Worm (Caenorhabditis elegans) whole organism, L1 larva: ENCODE measurements around the gene srh-100.

ENCODE experiments used
- ama-1 ChIP-seq: fragments of 150-350 bp; optimal IDR thresholded peaks from 2 replicates; lab custom pipeline; 2014
- egl-27 ChIP-seq, 2 experiments: fragments of 150-350 bp in 1 of 2; sonication (generic microtip); optimal IDR thresholded peaks; 3 replicates each; lab custom pipeline; 2017 to 2018; ENCODE audit warnings: missing biosample characterization in 2 of 2, missing genetic modification characterization in 2 of 2, missing genetic modification reagents in 2 of 2
- fkh-4 ChIP-seq: sonication (generic microtip); optimal IDR thresholded peaks from 2 replicates; lab custom pipeline; 2016; ENCODE audit warnings: missing compliant biosample characterization, missing genetic modification characterization, borderline replicate concordance
- lin-13 ChIP-seq: fragments of 150-350 bp; optimal IDR thresholded peaks from 2 replicates; lab custom pipeline; 2014; ENCODE audit warnings: missing biosample characterization, missing genetic modification reagents, missing genetic modification characterization
- lin-35 ChIP-seq, 2 experiments: fragments of 150-350 bp; optimal IDR thresholded peaks; 2 replicates each; lab custom pipeline; 2014; ENCODE audit warnings: missing biosample characterization in 2 of 2, missing genetic modification characterization in 2 of 2, missing genetic modification reagents in 2 of 2
- pqm-1 ChIP-seq: sonication (generic microtip); optimal IDR thresholded peaks from 3 replicates; lab custom pipeline; 2017; ENCODE audit warnings: missing biosample characterization, missing genetic modification characterization
- snpc-4 ChIP-seq: fragments of 150-350 bp; optimal IDR thresholded peaks from 2 replicates; lab custom pipeline; 2014; ENCODE audit warnings: missing biosample characterization, missing genetic modification characterization
- tbx-2 ChIP-seq: sonication (generic microtip); optimal IDR thresholded peaks from 2 replicates; lab custom pipeline; 2016; ENCODE audit warnings: missing genetic modification characterization, missing compliant biosample characterization
- unc-130 ChIP-seq: fragments of 150-350 bp; optimal IDR thresholded peaks from 2 replicates; lab custom pipeline; 2017; ENCODE audit warnings: missing biosample characterization, missing genetic modification characterization, inconsistent platforms

ce11 chrII:3690646-3691045 lies 23.8 kb downstream of the srh-100 start, which contains the start of gene srx-101:
- no peak for TF ChIP-seq fkh-4 (tag; lab: Kevin White, UChicago)
- no peak for TF ChIP-seq tbx-2 (tag; lab: Kevin White, UChicago)
- TF ChIP-seq ama-1 (lab: Kevin White, UChicago), result no peak
- no peak for TF ChIP-seq pqm-1
- TF ChIP-seq egl-27 (tag; optimal IDR thresholded peaks at IDR 0.05; lab: Kevin White, UChicago), result no peak
- TF ChIP-seq lin-35 (GFP tag; optimal IDR thresholded peaks at IDR 0.05; lab: Kevin White, UChicago), result no peak
- TF ChIP-seq unc-130 (tag; lab: Kevin White, UChicago), result no peak
- TF ChIP-seq snpc-4 (tag; lab: Kevin White, UChicago), result no peak
- no peak for TF ChIP-seq lin-13
